Worm (Caenorhabditis elegans) whole organism, L4 larva: ENCODE data around the gene T25B9.4.

Experiments used
- R02D3.7 ChIP-seq: fragments of 150-350 bp; sonication (generic microtip); optimal IDR thresholded peaks from 3 replicates; lab custom pipeline; 2014; ENCODE audit warnings: missing biosample characterization, missing genetic modification characterization
- T26A8.4 ChIP-seq: fragments of 200-800 bp; sonication (Bioruptor generic); IDR thresholded peaks from 2 replicates; pipeline ENCODE4 v1.3.6; 2022; ENCODE audit warnings: missing genetic modification characterization, missing compliant biosample characterization
- Y48G9A.11 ChIP-seq: fragments of 200-800 bp; sonication (Bioruptor generic); IDR thresholded peaks from 2 replicates; pipeline ENCODE4 v1.3.6; 2022; ENCODE audit warnings: missing genetic modification reagents, missing genetic modification characterization, missing compliant biosample characterization
- ceh-82 ChIP-seq: sonication (generic microtip); optimal IDR thresholded peaks from 2 replicates; lab custom pipeline; 2017; ENCODE audit warnings: missing biosample characterization, missing genetic modification characterization
- egl-27 ChIP-seq: sonication (generic microtip); optimal IDR thresholded peaks from 3 replicates; lab custom pipeline; 2017; ENCODE audit warnings: missing biosample characterization, missing genetic modification reagents, missing genetic modification characterization
- fkh-10 ChIP-seq: fragments of 150-350 bp; optimal IDR thresholded peaks from 2 replicates; lab custom pipeline; 2014; ENCODE audit warnings: missing biosample characterization, missing genetic modification reagents, missing genetic modification characterization
- lin-15B ChIP-seq: fragments of 150-350 bp; sonication (generic microtip); optimal IDR thresholded peaks from 3 replicates; lab custom pipeline; 2014; ENCODE audit warnings: missing biosample characterization, missing genetic modification characterization
- nhr-11 ChIP-seq: fragments of 150-350 bp; optimal IDR thresholded peaks from 2 replicates; lab custom pipeline; 2014; ENCODE audit warnings: missing biosample characterization, missing genetic modification characterization
- nhr-42 ChIP-seq: fragments of 200-800 bp; sonication (Bioruptor generic); IDR thresholded peaks from 2 replicates; pipeline ENCODE4 v1.3.6; 2022; ENCODE audit warnings: missing genetic modification characterization, missing compliant biosample characterization
- skn-1 ChIP-seq: fragments of 150-350 bp; optimal IDR thresholded peaks from 2 replicates; lab custom pipeline; 2014; ENCODE audit warnings: missing biosample characterization, missing genetic modification characterization
- tag-97 ChIP-seq: fragments of 200-800 bp; sonication (Bioruptor generic); IDR thresholded peaks from 2 replicates; pipeline ENCODE4 v1.3.6; 2022; ENCODE audit warnings: missing genetic modification characterization, missing compliant biosample characterization
- unc-62 ChIP-seq, 3 experiments: fragments of 150-350 bp in 1 of 3; sonication (generic microtip); optimal IDR thresholded peaks in 2 of 3; peaks in 1 of 3; 1 replicate in 1 of 3; 2 replicates in 2 of 3; lab custom pipeline; 2014 to 2017; ENCODE audit warnings: missing biosample characterization in 3 of 3, missing genetic modification characterization in 3 of 3, missing genetic modification reagents in 3 of 3, missing genotype in 1 of 3
- zag-1 ChIP-seq: fragments of 150-350 bp; optimal IDR thresholded peaks from 2 replicates; lab custom pipeline; 2014; ENCODE audit warnings: missing biosample characterization, missing genetic modification characterization

DNA sequence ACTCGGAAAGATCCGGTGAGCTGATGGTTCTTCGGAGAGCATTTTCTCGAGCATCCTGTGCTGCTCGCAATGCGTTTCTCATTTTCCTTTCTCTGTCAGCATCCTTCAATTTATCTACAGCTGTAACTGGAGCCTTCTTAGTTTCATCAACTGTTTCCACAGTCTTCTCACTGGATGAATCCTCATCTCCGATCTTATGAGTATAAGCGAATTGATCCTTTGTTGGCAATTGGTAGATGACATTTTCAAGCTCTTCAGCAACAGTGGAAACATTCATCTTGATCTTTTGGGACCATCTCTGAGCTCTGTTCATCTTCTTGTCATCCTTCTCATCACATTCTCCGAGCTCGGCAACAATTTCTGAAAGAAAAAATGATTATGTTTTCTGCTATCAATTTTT, 21.8 kb upstream of the T25B9.4 start:
- no peak for TF ChIP-seq T26A8.4
- TF ChIP-seq fkh-10, result no peak
- TF ChIP-seq unc-62 (GFP tag; optimal IDR thresholded peaks at IDR 0.05 in 1 of 2; lab: Kevin White, UChicago), result no peak
- no peak for TF ChIP-seq unc-62 (tag; optimal IDR thresholded peaks at IDR 0.05; lab: Kevin White, UChicago)
- TF ChIP-seq lin-15B (tag; lab: Kevin White, UChicago), result no peak
- no peak for TF ChIP-seq Y48G9A.11 (GFP tag; lab: Robert Waterston, UW)
- no peak for TF ChIP-seq ceh-82 (tag; lab: Kevin White, UChicago)
- TF ChIP-seq skn-1 (tag; lab: Kevin White, UChicago), result no peak
- no peak for TF ChIP-seq egl-27 (tag; lab: Kevin White, UChicago)
- TF ChIP-seq nhr-11 (tag; lab: Kevin White, UChicago), result no peak
- no peak for TF ChIP-seq R02D3.7
- TF ChIP-seq zag-1 (tag; lab: Kevin White, UChicago), result no peak
- no peak for TF ChIP-seq nhr-42 (GFP tag; lab: Robert Waterston, UW)
- TF ChIP-seq tag-97 (GFP tag; lab: Robert Waterston, UW), result no peak
